Fruit fly (Drosophila melanogaster) whole organism, embryonic: Measurements from ENCODE around the gene Him.

Experiments used
- Blimp-1 ChIP-seq: fragments of 200-800 bp; sonication (Bioruptor generic); optimal IDR thresholded peaks from 3 replicates; lab custom pipeline; 2018; ENCODE audit warnings: missing biosample characterization, missing genetic modification characterization, mild to moderate bottlenecking, moderate library complexity, missing genetic modification reagents
- Bteb2 ChIP-seq: fragments of 200-800 bp; sonication (Bioruptor generic); optimal IDR thresholded peaks from 2 replicates; lab custom pipeline; 2016; ENCODE audit warnings: missing biosample characterization, missing genetic modification characterization
- CG10267 ChIP-seq: fragments of 200-800 bp; sonication (Bioruptor generic); optimal IDR thresholded peaks from 2 replicates; lab custom pipeline; 2018; ENCODE audit warnings: missing biosample characterization, mild to moderate bottlenecking, missing genetic modification characterization, moderate library complexity
- CG15011 ChIP-seq: fragments of 200-800 bp; sonication (Bioruptor generic); optimal IDR thresholded peaks from 3 replicates; lab custom pipeline; 2018; ENCODE audit warnings: missing biosample characterization, mild to moderate bottlenecking, missing genetic modification characterization
- CG1603 ChIP-seq: fragments of 200-800 bp; sonication (Bioruptor generic); optimal IDR thresholded peaks from 2 replicates; lab custom pipeline; 2019; ENCODE audit warnings: missing biosample characterization, mild to moderate bottlenecking, missing genetic modification characterization, moderate library complexity
- CG1647 ChIP-seq: fragments of 200-800 bp; sonication (Bioruptor generic); optimal IDR thresholded peaks from 3 replicates; lab custom pipeline; 2016; ENCODE audit warnings: missing biosample characterization, missing genetic modification characterization
- CG17612 ChIP-seq: fragments of 200-800 bp; sonication (Bioruptor generic); IDR thresholded peaks from 2 replicates; pipeline ENCODE4 v1.3.6; 2022; ENCODE audit warnings: missing biosample characterization, missing genetic modification characterization
- CG18262 ChIP-seq: fragments of 200-800 bp; optimal IDR thresholded peaks from 3 replicates; lab custom pipeline; 2019; ENCODE audit warnings: missing biosample characterization, mild to moderate bottlenecking, missing genetic modification characterization, moderate library complexity
- CG18764 ChIP-seq: fragments of 200-800 bp; sonication (Bioruptor generic); optimal IDR thresholded peaks from 3 replicates; lab custom pipeline; 2016; ENCODE audit warnings: missing biosample characterization, missing genetic modification characterization
- CG2199 ChIP-seq: fragments of 200-800 bp; sonication (Bioruptor generic); IDR thresholded peaks from 3 replicates; pipeline ENCODE4 v1.3.6; 2022; ENCODE audit warnings: missing biosample characterization, missing genetic modification characterization
- CG30431 ChIP-seq: fragments of 200-800 bp; sonication (Bioruptor generic); optimal IDR thresholded peaks from 2 replicates; lab custom pipeline; 2017; ENCODE audit warnings: missing biosample characterization, missing genetic modification characterization
- CG3847 ChIP-seq: fragments of 200-800 bp; sonication (Bioruptor generic); IDR thresholded peaks from 2 replicates; pipeline ENCODE4 v1.3.6; 2022; ENCODE audit warnings: missing biosample characterization, missing genetic modification characterization
- CG5953 ChIP-seq: fragments of 200-800 bp; sonication (Bioruptor generic); IDR thresholded peaks from 2 replicates; pipeline ENCODE4 v1.3.6; 2022; ENCODE audit warnings: missing biosample characterization, missing genetic modification characterization
- CG6272 ChIP-seq: fragments of 200-800 bp; sonication (Bioruptor generic); IDR thresholded peaks from 2 replicates; pipeline ENCODE4 v1.3.6; 2022; ENCODE audit warnings: missing biosample characterization, missing genetic modification characterization
- CG6654 ChIP-seq: fragments of 200-800 bp; sonication (Bioruptor generic); optimal IDR thresholded peaks from 2 replicates; lab custom pipeline; 2017; ENCODE audit warnings: missing biosample characterization, mild to moderate bottlenecking, missing genetic modification characterization
- CG7839 ChIP-seq: fragments of 200-800 bp; sonication (Bioruptor generic); optimal IDR thresholded peaks from 3 replicates; lab custom pipeline; 2018; ENCODE audit warnings: missing biosample characterization, mild to moderate bottlenecking, missing genetic modification characterization, moderate library complexity
- CG7928 ChIP-seq: fragments of 200-800 bp; sonication (Bioruptor generic); optimal IDR thresholded peaks from 2 replicates; lab custom pipeline; 2017; ENCODE audit warnings: missing biosample characterization, mild to moderate bottlenecking, missing genetic modification characterization
- CG8290 ChIP-seq, 3 experiments: fragments of 200-800 bp; sonication (Bioruptor generic); optimal IDR thresholded peaks; 2 replicates each; lab custom pipeline; 2016 to 2019; ENCODE audit warnings: missing biosample characterization in 3 of 3, missing genetic modification characterization in 3 of 3, mild to moderate bottlenecking in 2 of 3, moderate library complexity in 1 of 3
- CG9437 ChIP-seq: fragments of 200-800 bp; sonication (Bioruptor generic); optimal IDR thresholded peaks from 2 replicates; lab custom pipeline; 2018; ENCODE audit warnings: missing biosample characterization, mild to moderate bottlenecking, missing genetic modification characterization
- CG9727 ChIP-seq: fragments of 200-800 bp; sonication (Bioruptor generic); optimal IDR thresholded peaks from 3 replicates; lab custom pipeline; 2017; ENCODE audit warnings: missing biosample characterization, mild to moderate bottlenecking, missing genetic modification characterization
- CTCF ChIP-seq: fragments of 200-800 bp; sonication (Bioruptor generic); optimal IDR thresholded peaks from 2 replicates; lab custom pipeline; 2017; ENCODE audit warnings: missing biosample characterization, mild to moderate bottlenecking, missing genetic modification characterization, moderate library complexity
- Camta ChIP-seq: fragments of 200-800 bp; sonication (Bioruptor generic); optimal IDR thresholded peaks from 2 replicates; lab custom pipeline; 2016; ENCODE audit warnings: missing biosample characterization, missing genetic modification characterization
- CoRest ChIP-seq: fragments of 200-800 bp; sonication (Bioruptor generic); optimal IDR thresholded peaks from 3 replicates; lab custom pipeline; 2018; ENCODE audit warnings: missing biosample characterization, mild to moderate bottlenecking, missing genetic modification characterization, moderate library complexity
- E2f1 ChIP-seq: fragments of 200-800 bp; sonication (Bioruptor generic); IDR thresholded peaks from 2 replicates; pipeline ENCODE4 v1.3.6; 2022; ENCODE audit warnings: missing biosample characterization, missing genetic modification characterization
- HmgZ ChIP-seq: fragments of 200-800 bp; sonication (Bioruptor generic); optimal IDR thresholded peaks from 2 replicates; lab custom pipeline; 2018; ENCODE audit warnings: missing biosample characterization, mild to moderate bottlenecking, missing genetic modification characterization
- Jarid2 ChIP-seq: fragments of 200-800 bp; sonication (Bioruptor generic); optimal IDR thresholded peaks from 3 replicates; lab custom pipeline; 2017; ENCODE audit warnings: mild to moderate bottlenecking, missing biosample characterization, missing genetic modification reagents, missing genetic modification characterization
- NfI ChIP-seq: fragments of 200-800 bp; sonication (Bioruptor generic); optimal IDR thresholded peaks from 3 replicates; lab custom pipeline; 2018; ENCODE audit warnings: missing biosample characterization, mild to moderate bottlenecking, missing genetic modification characterization, moderate library complexity
- Sox100B ChIP-seq: fragments of 200-800 bp; sonication (Bioruptor generic); optimal IDR thresholded peaks from 3 replicates; lab custom pipeline; 2018; ENCODE audit warnings: missing biosample characterization, mild to moderate bottlenecking, missing genetic modification characterization
- Sox102F ChIP-seq: fragments of 200-800 bp; sonication (Bioruptor generic); optimal IDR thresholded peaks from 2 replicates; lab custom pipeline; 2018; ENCODE audit warnings: missing biosample characterization, mild to moderate bottlenecking, missing genetic modification characterization, moderate library complexity
- Trl ChIP-seq, 3 experiments: fragments of >200 bp in 2 of 3; fragments of 200-800 bp in 1 of 3; sonication (Bioruptor generic) in 1 of 3; optimal IDR thresholded peaks; 2 replicates in 1 of 3; 3 replicates in 2 of 3; lab custom pipeline; 2016 to 2017; ENCODE audit warnings: missing biosample characterization in 1 of 3, missing genetic modification characterization in 1 of 3
- ci ChIP-seq: fragments of 200-800 bp; sonication (Bioruptor generic); IDR thresholded peaks from 3 replicates; pipeline ENCODE4 v1.3.6; 2022; ENCODE audit warnings: missing biosample characterization, missing genetic modification characterization
- da ChIP-seq: fragments of 200-800 bp; sonication (Bioruptor generic); optimal IDR thresholded peaks from 2 replicates; lab custom pipeline; 2016; ENCODE audit warnings: missing biosample characterization, missing genetic modification characterization
- dm ChIP-seq: fragments of 200-800 bp; sonication (Bioruptor generic); optimal IDR thresholded peaks from 3 replicates; lab custom pipeline; 2016; ENCODE audit warnings: missing biosample characterization, missing genetic modification characterization
- dmrt11E ChIP-seq: fragments of 200-800 bp; sonication (Bioruptor generic); optimal IDR thresholded peaks from 3 replicates; lab custom pipeline; 2018; ENCODE audit warnings: missing biosample characterization, mild to moderate bottlenecking, missing genetic modification characterization, moderate library complexity
- exex ChIP-seq: fragments of 200-800 bp; sonication (Bioruptor generic); optimal IDR thresholded peaks from 4 replicates; lab custom pipeline; 2018; ENCODE audit warnings: missing biosample characterization, mild to moderate bottlenecking, missing genetic modification characterization, moderate library complexity
- ftz-f1 ChIP-seq: fragments of 200-800 bp; sonication (Bioruptor generic); optimal IDR thresholded peaks from 2 replicates; lab custom pipeline; 2016; ENCODE audit warnings: missing biosample characterization, missing genetic modification characterization
- gro ChIP-seq: fragments of 200-800 bp; sonication (Bioruptor generic); optimal IDR thresholded peaks from 2 replicates; lab custom pipeline; 2016; ENCODE audit warnings: missing biosample characterization, missing genetic modification characterization
- insv ChIP-seq, 2 experiments: fragments of 200-800 bp; sonication (Bioruptor generic); optimal IDR thresholded peaks; 3 replicates each; lab custom pipeline; 2016 to 2018; ENCODE audit warnings: missing biosample characterization in 2 of 2, missing genetic modification characterization in 2 of 2
- inv ChIP-seq: fragments of 200-800 bp; sonication (Bioruptor generic); IDR thresholded peaks from 2 replicates; pipeline ENCODE4 v1.3.6; 2022; ENCODE audit warnings: missing biosample characterization, missing genetic modification characterization; ENCODE audit not compliant: partially characterized antibody
- mam ChIP-seq: fragments of 200-800 bp; sonication (Bioruptor generic); optimal IDR thresholded peaks from 3 replicates; lab custom pipeline; 2016; ENCODE audit warnings: missing biosample characterization, missing genetic modification characterization
- mirr ChIP-seq: fragments of 200-800 bp; sonication (Bioruptor generic); optimal IDR thresholded peaks from 3 replicates; lab custom pipeline; 2018; ENCODE audit warnings: missing biosample characterization, mild to moderate bottlenecking, missing genetic modification characterization
- nmo ChIP-seq: fragments of 200-800 bp; sonication (Bioruptor generic); optimal IDR thresholded peaks from 2 replicates; lab custom pipeline; 2018; ENCODE audit warnings: missing biosample characterization, mild to moderate bottlenecking, missing genetic modification characterization, moderate library complexity
- p53 ChIP-seq: fragments of 200-800 bp; sonication (Bioruptor generic); optimal IDR thresholded peaks from 2 replicates; lab custom pipeline; 2016; ENCODE audit warnings: missing biosample characterization, missing genetic modification characterization
- pb ChIP-seq: fragments of 200-800 bp; sonication (Bioruptor generic); optimal IDR thresholded peaks from 3 replicates; lab custom pipeline; 2016; ENCODE audit warnings: missing biosample characterization, missing genetic modification characterization
- prd ChIP-seq, 3 experiments: fragments of >200 bp in 2 of 3; fragments of 200-800 bp in 1 of 3; sonication (Bioruptor generic) in 1 of 3; optimal IDR thresholded peaks in 2 of 3; IDR thresholded peaks in 1 of 3; 2 replicates in 2 of 3; 3 replicates in 1 of 3; pipeline versions ENCODE4 v1.3.6 to Lab custom; 2017 to 2022; ENCODE audit warnings: missing biosample characterization in 1 of 3, missing genetic modification characterization in 1 of 3
- psq ChIP-seq: fragments of 200-800 bp; sonication (Bioruptor generic); optimal IDR thresholded peaks from 2 replicates; lab custom pipeline; 2017; ENCODE audit warnings: missing biosample characterization, missing genetic modification characterization
- repo ChIP-seq: fragments of 200-800 bp; sonication (Bioruptor generic); optimal IDR thresholded peaks from 2 replicates; lab custom pipeline; 2016; ENCODE audit warnings: missing biosample characterization, missing genetic modification characterization
- sisA ChIP-seq: fragments of 200-800 bp; sonication (Bioruptor generic); IDR thresholded peaks from 2 replicates; pipeline ENCODE4 v1.3.6; 2022; ENCODE audit warnings: missing biosample characterization, missing genetic modification characterization
- slbo ChIP-seq: fragments of 200-800 bp; sonication (Bioruptor generic); IDR thresholded peaks from 2 replicates; pipeline ENCODE4 v1.3.6; 2022; ENCODE audit warnings: missing biosample characterization, missing genetic modification characterization
- sug ChIP-seq: fragments of 200-800 bp; optimal IDR thresholded peaks from 2 replicates; lab custom pipeline; 2019; ENCODE audit warnings: missing biosample characterization, mild to moderate bottlenecking, missing genetic modification characterization, moderate library complexity

Him gene

DNA sequence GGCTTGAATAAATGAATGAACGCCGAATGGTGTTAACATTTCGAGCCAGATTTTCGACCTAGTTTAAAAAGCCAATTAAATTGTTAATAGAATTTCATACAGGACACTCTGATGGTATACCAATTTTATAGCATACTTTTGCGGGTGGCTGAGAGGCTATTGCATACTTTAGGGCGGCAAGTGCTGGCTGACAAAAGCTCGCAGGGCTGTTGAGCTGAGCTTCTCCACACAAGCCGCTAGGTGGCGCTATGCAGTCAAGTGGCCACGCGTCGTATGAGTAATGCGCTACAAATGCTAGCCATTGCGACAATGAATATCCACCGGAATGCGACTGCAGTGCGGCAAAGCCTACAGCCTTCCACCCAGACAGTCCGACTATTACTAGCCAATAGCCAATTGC lies 30.1 kb downstream of the Him start (continued):
- TF ChIP-seq sug: no peak
- no peak for TF ChIP-seq dmrt11E (tag; lab: Kevin White, UChicago)
- no peak for TF ChIP-seq CG7928
- no peak for TF ChIP-seq CG6654 (GFP tag; lab: Kevin White, UChicago)
- TF ChIP-seq mirr (GFP tag; lab: Kevin White, UChicago): no peak
- TF ChIP-seq CG18764 (GFP tag; lab: Kevin White, UChicago): no peak
- TF ChIP-seq psq (GFP tag; lab: Kevin White, UChicago): no peak
- no peak for TF ChIP-seq Bteb2 (GFP tag; lab: Kevin White, UChicago)
- TF ChIP-seq E2f1 (GFP tag; lab: Robert Waterston, UW): no peak
- no peak for TF ChIP-seq CG1647 (GFP tag; lab: Kevin White, UChicago)
- TF ChIP-seq sisA: peak; percentile 48; the same call in 1 of the 2 replicates
- peak; percentile 94 for TF ChIP-seq CTCF (GFP tag; lab: Kevin White, UChicago)
- peak; percentile 36 for TF ChIP-seq p53 (GFP tag; lab: Kevin White, UChicago)
- peak; percentile 37; the same call in 1 of the 2 replicates for TF ChIP-seq CG6272 (GFP tag; lab: Robert Waterston, UW)
- no peak for TF ChIP-seq Sox100B (GFP tag; lab: Kevin White, UChicago)
- peak; percentile 8 for TF ChIP-seq CG30431
- TF ChIP-seq dm (GFP tag; lab: Kevin White, UChicago): peak; percentile 27
- 0 out of 2 replicates have a peak, but pooled peaks have one; percentile 30 for TF ChIP-seq CG17612 (GFP tag; lab: Robert Waterston, UW)
- TF ChIP-seq CG10267 (tag; lab: Kevin White, UChicago): peak; percentile 5
- no peak for TF ChIP-seq gro
- no peak for TF ChIP-seq ftz-f1
- peak; percentile 11 for TF ChIP-seq CG7839 (tag; lab: Kevin White, UChicago)
- peak; percentile 21 for TF ChIP-seq Sox102F (GFP tag; lab: Kevin White, UChicago)
- TF ChIP-seq exex (tag; lab: Kevin White, UChicago): no peak
- TF ChIP-seq CoRest (tag; lab: Kevin White, UChicago): peak; percentile 42
- TF ChIP-seq slbo (GFP tag; lab: Robert Waterston, UW): peak; percentile 44
- TF ChIP-seq NfI: peak; percentile 33
- peak; percentile 5 for TF ChIP-seq CG9727
- peak; percentile 66 for TF ChIP-seq CG8290 (GFP tag; optimal IDR thresholded peaks at IDR 0.05; lab: Kevin White, UChicago)
- TF ChIP-seq CG8290 (tag; optimal IDR thresholded peaks at IDR 0.05; lab: Kevin White, UChicago): peak in 1 of 2 experiments; percentile 81
- no peak for TF ChIP-seq Jarid2 (GFP tag; lab: Kevin White, UChicago)
- no peak for TF ChIP-seq inv (GFP tag; lab: Robert Waterston, UW)
- TF ChIP-seq CG2199: peak; percentile 83; the same call in 2 of the 3 replicates
- no peak for TF ChIP-seq CG9437 (GFP tag; lab: Kevin White, UChicago)
- TF ChIP-seq CG15011: no peak
- TF ChIP-seq Blimp-1 (GFP tag; lab: Kevin White, UChicago): peak; percentile 5
- peak; percentile 3 for TF ChIP-seq CG18262
- TF ChIP-seq repo (GFP tag; lab: Kevin White, UChicago): no peak
- no peak for TF ChIP-seq prd (optimal IDR thresholded peaks at IDR 0.05; lab: Kevin White, UChicago)
- TF ChIP-seq prd (GFP tag; IDR thresholded peaks at IDR 0.05; lab: Robert Waterston, UW): peak; percentile 48; the same call in 2 of the 3 replicates
- TF ChIP-seq da (GFP tag; lab: Kevin White, UChicago): no peak
- peak; percentile 36 for TF ChIP-seq mam
- TF ChIP-seq pb (GFP tag; lab: Kevin White, UChicago): peak; percentile 7
- peak; percentile 58 for TF ChIP-seq CG1603 (tag; lab: Kevin White, UChicago)
- TF ChIP-seq CG5953 (GFP tag; lab: Robert Waterston, UW): no peak
- TF ChIP-seq nmo (GFP tag; lab: Kevin White, UChicago): peak; percentile 18
- TF ChIP-seq ci (GFP tag; lab: Robert Waterston, UW): peak; percentile 76; the same call in 2 of the 3 replicates
- TF ChIP-seq CG3847 (GFP tag; lab: Robert Waterston, UW): peak; percentile 33; the same call in 1 of the 2 replicates
- no peak for TF ChIP-seq Trl (optimal IDR thresholded peaks at IDR 0.05; lab: Kevin White, UChicago)
- TF ChIP-seq Trl (GFP tag; optimal IDR thresholded peaks at IDR 0.05; lab: Kevin White, UChicago): peak; percentile 16
- TF ChIP-seq Camta (GFP tag; lab: Kevin White, UChicago): peak; percentile 14
- peak; percentile 3 for TF ChIP-seq HmgZ (tag; lab: Kevin White, UChicago)
- no peak for TF ChIP-seq insv (GFP tag; optimal IDR thresholded peaks at IDR 0.05; lab: Kevin White, UChicago)
